Fruit fly (Drosophila melanogaster) whole organism, embryonic: ENCODE data around the gene alphaCOP.
A peak's percentile ranks its signal among the peaks of the same experiment; 100 is the strongest.

Source experiments
- Awh ChIP-seq: fragments of 200-800 bp; sonication (Bioruptor generic); IDR thresholded peaks from 2 replicates; pipeline ENCODE4, ENCODE4 v1.3.6; 2022; ENCODE audit warnings: missing biosample characterization, missing genetic modification characterization
- BEAF-32 ChIP-seq: fragments of 200-800 bp; sonication (Bioruptor generic); optimal IDR thresholded peaks from 3 replicates; lab custom pipeline; 2017; ENCODE audit warnings: missing biosample characterization, missing genetic modification characterization, mild to moderate bottlenecking, moderate library complexity, missing genetic modification reagents
- CG10366 ChIP-seq: fragments of 200-800 bp; sonication (Bioruptor generic); IDR thresholded peaks from 2 replicates; pipeline ENCODE4 v1.3.6; 2022; ENCODE audit warnings: missing biosample characterization, missing genetic modification characterization
- CG10565 ChIP-seq: fragments of 200-800 bp; sonication (Bioruptor generic); optimal IDR thresholded peaks from 3 replicates; lab custom pipeline; 2016; ENCODE audit warnings: missing biosample characterization, mild to moderate bottlenecking, missing genetic modification characterization
- CG12104 ChIP-seq: fragments of 200-800 bp; sonication (Bioruptor generic); optimal IDR thresholded peaks from 3 replicates; lab custom pipeline; 2016; ENCODE audit warnings: missing biosample characterization, missing genetic modification characterization
- CG12769 ChIP-seq: fragments of 200-800 bp; sonication (Bioruptor generic); optimal IDR thresholded peaks from 2 replicates; lab custom pipeline; 2019; ENCODE audit warnings: missing biosample characterization, mild to moderate bottlenecking, missing genetic modification characterization, moderate library complexity
- CG13624 ChIP-seq: fragments of 200-800 bp; sonication (Bioruptor generic); optimal IDR thresholded peaks from 2 replicates; lab custom pipeline; 2016; ENCODE audit warnings: missing biosample characterization, missing genetic modification characterization
- CG15514 ChIP-seq: fragments of 200-800 bp; sonication (Bioruptor generic); optimal IDR thresholded peaks from 3 replicates; lab custom pipeline; 2017; ENCODE audit warnings: missing biosample characterization, missing genetic modification characterization, mild to moderate bottlenecking, moderate library complexity, missing genetic modification reagents
- CG16779 ChIP-seq: fragments of 200-800 bp; sonication (Bioruptor generic); IDR thresholded peaks from 2 replicates; pipeline ENCODE4 v1.3.6; 2022; ENCODE audit warnings: missing biosample characterization, missing genetic modification characterization
- CG17359 ChIP-seq: fragments of 200-800 bp; sonication (Bioruptor generic); optimal IDR thresholded peaks from 3 replicates; lab custom pipeline; 2018; ENCODE audit warnings: missing biosample characterization, mild to moderate bottlenecking, missing genetic modification characterization, moderate library complexity
- CG17612 ChIP-seq: fragments of 200-800 bp; sonication (Bioruptor generic); IDR thresholded peaks from 2 replicates; pipeline ENCODE4 v1.3.6; 2022; ENCODE audit warnings: missing biosample characterization, missing genetic modification characterization
- CG1792 ChIP-seq: fragments of 200-800 bp; sonication (Bioruptor generic); optimal IDR thresholded peaks from 2 replicates; lab custom pipeline; 2016; ENCODE audit warnings: missing biosample characterization, missing genetic modification characterization
- CG2129 ChIP-seq: fragments of 200-800 bp; sonication (Bioruptor generic); IDR thresholded peaks from 2 replicates; pipeline ENCODE4 v1.3.6; 2022; ENCODE audit warnings: missing biosample characterization, missing genetic modification characterization; ENCODE audit not compliant: partially characterized antibody
- CG2889 ChIP-seq: fragments of 200-800 bp; sonication (Bioruptor generic); IDR thresholded peaks from 3 replicates; pipeline ENCODE4 v1.3.6; 2022; ENCODE audit warnings: missing biosample characterization, missing genetic modification characterization
- CG30403 ChIP-seq: fragments of 200-800 bp; sonication (Bioruptor generic); optimal IDR thresholded peaks from 3 replicates; lab custom pipeline; 2016; ENCODE audit warnings: missing biosample characterization, missing genetic modification characterization
- CG31388 ChIP-seq: fragments of 200-800 bp; sonication (Bioruptor generic); optimal IDR thresholded peaks from 2 replicates; lab custom pipeline; 2016; ENCODE audit warnings: missing biosample characterization, missing genetic modification characterization
- CG33557 ChIP-seq: fragments of 200-800 bp; sonication (Bioruptor generic); optimal IDR thresholded peaks from 2 replicates; lab custom pipeline; 2019; ENCODE audit warnings: missing biosample characterization, mild to moderate bottlenecking, missing genetic modification characterization, moderate library complexity
- CG34422 ChIP-seq: fragments of 200-800 bp; sonication (Bioruptor generic); IDR thresholded peaks from 3 replicates; pipeline ENCODE4 v1.3.6; 2022; ENCODE audit warnings: missing biosample characterization, missing genetic modification characterization
- CG4328 ChIP-seq: fragments of 200-800 bp; sonication (Bioruptor generic); optimal IDR thresholded peaks from 3 replicates; lab custom pipeline; 2017; ENCODE audit warnings: missing biosample characterization, missing genetic modification reagents, missing genetic modification characterization
- CG43689 ChIP-seq: fragments of 200-800 bp; sonication (Bioruptor generic); IDR thresholded peaks from 2 replicates; pipeline ENCODE4 v1.3.6; 2022; ENCODE audit warnings: missing biosample characterization, missing genetic modification characterization
- CG7839 ChIP-seq: fragments of 200-800 bp; sonication (Bioruptor generic); optimal IDR thresholded peaks from 3 replicates; lab custom pipeline; 2018; ENCODE audit warnings: missing biosample characterization, mild to moderate bottlenecking, missing genetic modification characterization, moderate library complexity
- CG8765 ChIP-seq: fragments of 200-800 bp; sonication (Bioruptor generic); IDR thresholded peaks from 2 replicates; pipeline ENCODE4 v1.3.6; 2022; ENCODE audit warnings: missing biosample characterization, missing genetic modification characterization
- CG9932 ChIP-seq: fragments of 200-800 bp; sonication (Bioruptor generic); IDR thresholded peaks from 2 replicates; pipeline ENCODE4 v1.3.6; 2022; ENCODE audit warnings: missing biosample characterization, missing genetic modification characterization
- CrebB ChIP-seq: fragments of 200-800 bp; sonication (Bioruptor generic); optimal IDR thresholded peaks from 3 replicates; lab custom pipeline; 2018; ENCODE audit warnings: missing biosample characterization, mild to moderate bottlenecking, missing genetic modification characterization
- D ChIP-seq, 2 experiments: fragments of 200-800 bp in 1 of 2; fragments of >200 bp in 1 of 2; sonication (Bioruptor generic) in 1 of 2; optimal IDR thresholded peaks; 2 replicates in 1 of 2; 3 replicates in 1 of 2; lab custom pipeline; 2017; ENCODE audit warnings: mild to moderate bottlenecking in 1 of 2, missing biosample characterization in 1 of 2, missing genetic modification characterization in 1 of 2, missing genetic modification reagents in 1 of 2
- Doc2 ChIP-seq: fragments of 200-800 bp; sonication (Bioruptor generic); IDR thresholded peaks from 2 replicates; pipeline ENCODE4 v1.3.6; 2022; ENCODE audit warnings: missing biosample characterization, missing genetic modification characterization
- E2f1 ChIP-seq: fragments of 200-800 bp; sonication (Bioruptor generic); IDR thresholded peaks from 2 replicates; pipeline ENCODE4 v1.3.6; 2022; ENCODE audit warnings: missing biosample characterization, missing genetic modification characterization
- Hand ChIP-seq: fragments of 200-800 bp; sonication (Bioruptor generic); optimal IDR thresholded peaks from 2 replicates; lab custom pipeline; 2017; ENCODE audit warnings: mild to moderate bottlenecking, missing biosample characterization, missing genetic modification reagents, missing genetic modification characterization
- Lpt ChIP-seq: fragments of >200 bp; optimal IDR thresholded peaks from 2 replicates; lab custom pipeline; 2018; ENCODE audit warnings: missing biosample characterization, missing genetic modification characterization
- Mes4 ChIP-seq: fragments of 200-800 bp; sonication (Bioruptor generic); optimal IDR thresholded peaks from 2 replicates; lab custom pipeline; 2016; ENCODE audit warnings: missing biosample characterization, missing genetic modification characterization
- Myb ChIP-seq: fragments of 200-800 bp; sonication (Bioruptor generic); optimal IDR thresholded peaks from 2 replicates; lab custom pipeline; 2016; ENCODE audit warnings: missing biosample characterization, missing genetic modification characterization
- Rfx ChIP-seq: fragments of 200-800 bp; sonication (Bioruptor generic); IDR thresholded peaks from 2 replicates; pipeline ENCODE4 v1.3.6; 2022; ENCODE audit warnings: missing biosample characterization, missing genetic modification characterization
- Side ChIP-seq: fragments of 200-800 bp; sonication (Bioruptor generic); optimal IDR thresholded peaks from 2 replicates; lab custom pipeline; 2016; ENCODE audit warnings: missing biosample characterization, missing genetic modification characterization
- al ChIP-seq: fragments of 200-800 bp; sonication (Bioruptor generic); IDR thresholded peaks from 2 replicates; pipeline ENCODE4 v1.3.6; 2022; ENCODE audit warnings: missing biosample characterization, missing genetic modification characterization
- ato ChIP-seq: fragments of 200-800 bp; sonication (Bioruptor generic); IDR thresholded peaks from 2 replicates; pipeline ENCODE4 v1.3.6; 2022; ENCODE audit warnings: missing biosample characterization, missing genetic modification characterization; ENCODE audit not compliant: partially characterized antibody
- cas ChIP-seq: fragments of 200-800 bp; sonication (Bioruptor generic); IDR thresholded peaks from 2 replicates; pipeline ENCODE4 v1.3.6; 2022; ENCODE audit warnings: missing biosample characterization, missing genetic modification characterization
- crol ChIP-seq: fragments of 200-800 bp; sonication (Bioruptor generic); IDR thresholded peaks from 2 replicates; pipeline ENCODE4 v1.3.6; 2022; ENCODE audit warnings: missing biosample characterization, missing genetic modification characterization
- disco-r ChIP-seq: fragments of 200-800 bp; sonication (Bioruptor generic); optimal IDR thresholded peaks from 2 replicates; lab custom pipeline; 2016; ENCODE audit warnings: missing biosample characterization, missing genetic modification characterization
- gcm ChIP-seq: fragments of 200-800 bp; sonication (Bioruptor generic); optimal IDR thresholded peaks from 2 replicates; lab custom pipeline; 2019; ENCODE audit warnings: missing biosample characterization, mild to moderate bottlenecking, missing genetic modification characterization, moderate library complexity
- gro ChIP-seq: fragments of 200-800 bp; sonication (Bioruptor generic); optimal IDR thresholded peaks from 2 replicates; lab custom pipeline; 2016; ENCODE audit warnings: missing biosample characterization, missing genetic modification characterization
- hth ChIP-seq: fragments of >200 bp; optimal IDR thresholded peaks from 2 replicates; lab custom pipeline; 2017; ENCODE audit warnings: inconsistent platforms
- inv ChIP-seq: fragments of 200-800 bp; sonication (Bioruptor generic); IDR thresholded peaks from 2 replicates; pipeline ENCODE4 v1.3.6; 2022; ENCODE audit warnings: missing biosample characterization, missing genetic modification characterization; ENCODE audit not compliant: partially characterized antibody
- kni ChIP-seq: fragments of 200-800 bp; sonication (Bioruptor generic); optimal IDR thresholded peaks from 3 replicates; lab custom pipeline; 2017; ENCODE audit warnings: mild to moderate bottlenecking, missing biosample characterization, missing genetic modification reagents, missing genetic modification characterization
- maf-S ChIP-seq: fragments of 200-800 bp; sonication (Bioruptor generic); optimal IDR thresholded peaks from 2 replicates; lab custom pipeline; 2016; ENCODE audit warnings: missing biosample characterization, missing genetic modification characterization
- nom ChIP-seq: fragments of 200-800 bp; sonication (Bioruptor generic); optimal IDR thresholded peaks from 2 replicates; lab custom pipeline; 2017; ENCODE audit warnings: missing biosample characterization, missing genetic modification characterization, mild to moderate bottlenecking, moderate library complexity, missing genetic modification reagents
- oc ChIP-seq: fragments of 200-800 bp; sonication (Bioruptor generic); optimal IDR thresholded peaks from 2 replicates; lab custom pipeline; 2018; ENCODE audit warnings: missing biosample characterization, mild to moderate bottlenecking, missing genetic modification characterization, moderate library complexity
- pb ChIP-seq: fragments of 200-800 bp; sonication (Bioruptor generic); optimal IDR thresholded peaks from 3 replicates; lab custom pipeline; 2016; ENCODE audit warnings: missing biosample characterization, missing genetic modification characterization
- so ChIP-seq: fragments of 200-800 bp; sonication (Bioruptor generic); IDR thresholded peaks from 3 replicates; pipeline ENCODE4 v1.3.6; 2022; ENCODE audit warnings: missing biosample characterization, missing genetic modification characterization
- tgo ChIP-seq: fragments of 200-800 bp; sonication (Bioruptor generic); IDR thresholded peaks from 3 replicates; pipeline ENCODE4 v1.3.6; 2022; ENCODE audit warnings: missing biosample characterization, missing genetic modification characterization
- twi ChIP-seq: fragments of 200-800 bp; optimal IDR thresholded peaks from 2 replicates; lab custom pipeline; 2019; ENCODE audit warnings: missing biosample characterization, mild to moderate bottlenecking, missing genetic modification characterization, moderate library complexity
- tx ChIP-seq: fragments of 200-800 bp; sonication (Bioruptor generic); optimal IDR thresholded peaks from 2 replicates; lab custom pipeline; 2016; ENCODE audit warnings: missing biosample characterization, missing genetic modification characterization
- yki ChIP-seq: fragments of >200 bp; optimal IDR thresholded peaks from 3 replicates; lab custom pipeline; 2018

Gene alphaCOP

DNA sequence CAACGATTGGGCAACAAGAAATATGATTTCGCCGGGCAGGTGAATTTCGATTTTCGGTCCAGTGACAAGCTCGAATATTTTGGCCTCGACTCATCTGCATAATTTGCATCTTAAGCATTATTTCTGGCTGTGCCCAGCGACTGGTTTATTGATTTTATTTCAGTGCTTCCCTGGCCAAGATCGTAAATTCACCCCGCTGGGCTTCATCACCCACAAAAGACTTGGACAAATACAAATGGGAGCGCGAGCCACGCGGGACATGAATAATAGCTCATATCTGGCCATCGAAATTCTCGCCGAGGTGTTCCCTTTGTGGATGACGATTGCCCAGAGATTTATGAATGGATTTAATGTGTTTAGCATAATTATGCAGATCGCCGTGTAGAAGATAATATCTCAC, 30.2 kb upstream of the alphaCOP start (continued):
- TF ChIP-seq Rfx (GFP tag; lab: Robert Waterston, UW) (no peak), E2f1 (GFP tag; lab: Robert Waterston, UW) (no peak), Doc2 (GFP tag; lab: Robert Waterston, UW) (no peak), CG34422 (GFP tag; lab: Robert Waterston, UW) (no peak), inv (GFP tag; lab: Robert Waterston, UW) (no peak), CG1792 (no peak), CG10366 (GFP tag; lab: Robert Waterston, UW) (no peak), CG12769 (tag; lab: Kevin White, UChicago) (peak; percentile 53), CG9932 (GFP tag; lab: Robert Waterston, UW) (no peak), yki (lab: Kevin White, UChicago) (no peak), Lpt (GFP tag; lab: Kevin White, UChicago) (no peak), CG31388 (GFP tag; lab: Kevin White, UChicago) (no peak), gro (GFP tag; lab: Kevin White, UChicago) (no peak), CG2889 (GFP tag; lab: Robert Waterston, UW) (no peak), CG30403 (GFP tag; lab: Kevin White, UChicago) (no peak), oc (peak; percentile 37), CG17612 (GFP tag; lab: Robert Waterston, UW) (no peak), Mes4 (no peak)

DNA sequence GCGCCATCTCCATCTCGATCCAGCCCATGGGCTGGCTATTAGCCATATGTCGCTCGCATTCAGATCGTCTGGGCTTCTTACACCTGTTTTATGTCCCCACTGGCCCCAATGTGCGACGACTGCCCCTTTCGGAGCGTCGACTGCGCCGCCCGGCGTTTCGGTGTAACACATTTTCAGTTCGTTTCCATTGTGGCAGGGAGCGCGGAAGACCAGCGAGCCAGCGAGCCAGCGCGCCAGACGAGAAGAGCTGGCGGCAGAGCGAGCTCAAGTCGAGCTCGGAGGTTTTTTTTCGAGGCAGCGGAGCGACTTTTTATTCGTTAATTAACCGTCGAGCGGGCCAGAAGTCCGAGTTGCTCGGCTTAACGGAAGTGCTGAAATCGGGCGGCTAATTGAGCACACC, 29.4 kb upstream of the alphaCOP start, which contains the start of gene CG7991:
Gene CG7991, plus strand, starts transcription at position 329 of the 400 bp plus-strand sequence.
- TF ChIP-seq CG33557 (no peak), Hand (GFP tag; lab: Kevin White, UChicago) (no peak), so (no peak), CG12769 (tag; lab: Kevin White, UChicago) (peak; percentile 42), disco-r (GFP tag; lab: Kevin White, UChicago) (no peak), gcm (GFP tag; lab: Kevin White, UChicago) (no peak), CG15514 (GFP tag; lab: Kevin White, UChicago) (no peak), CG12104 (GFP tag; lab: Kevin White, UChicago) (no peak), CG7839 (no peak), al (GFP tag; lab: Robert Waterston, UW) (no peak), tx (no peak), CG8765 (GFP tag; lab: Robert Waterston, UW) (no peak), nom (GFP tag; lab: Kevin White, UChicago) (no peak), CG43689 (GFP tag; lab: Robert Waterston, UW) (no peak), Awh (peak; percentile 41; the same call in 1 of the 2 replicates), CG17359 (tag; lab: Kevin White, UChicago) (no peak), hth (lab: Kevin White, UChicago) (no peak), CG2129 (GFP tag; lab: Robert Waterston, UW) (no peak), CrebB (tag; lab: Kevin White, UChicago) (no peak), CG4328 (GFP tag; lab: Kevin White, UChicago) (no peak), Lpt (GFP tag; lab: Kevin White, UChicago) (no peak), twi (tag; lab: Kevin White, UChicago) (no peak), CG13624 (GFP tag; lab: Kevin White, UChicago) (no peak), Myb (GFP tag; lab: Kevin White, UChicago) (no peak), crol (GFP tag; lab: Robert Waterston, UW) (no peak), kni (GFP tag; lab: Kevin White, UChicago) (peak; percentile 52), ato (GFP tag; lab: Robert Waterston, UW) (no peak), maf-S (GFP tag; lab: Kevin White, UChicago) (no peak), D (optimal IDR thresholded peaks at IDR 0.05; lab: Kevin White, UChicago) (no peak), D (GFP tag; optimal IDR thresholded peaks at IDR 0.05; lab: Kevin White, UChicago) (no peak), BEAF-32 (no peak), tgo (no peak), pb (GFP tag; lab: Kevin White, UChicago) (peak; percentile 2), cas (no peak), Side (GFP tag; lab: Kevin White, UChicago) (no peak), CG16779 (GFP tag; lab: Robert Waterston, UW) (no peak), CG10565 (GFP tag; lab: Kevin White, UChicago) (no peak)
